Worm (Caenorhabditis elegans): ENCODE results near the gene clec-168.

DNA sequence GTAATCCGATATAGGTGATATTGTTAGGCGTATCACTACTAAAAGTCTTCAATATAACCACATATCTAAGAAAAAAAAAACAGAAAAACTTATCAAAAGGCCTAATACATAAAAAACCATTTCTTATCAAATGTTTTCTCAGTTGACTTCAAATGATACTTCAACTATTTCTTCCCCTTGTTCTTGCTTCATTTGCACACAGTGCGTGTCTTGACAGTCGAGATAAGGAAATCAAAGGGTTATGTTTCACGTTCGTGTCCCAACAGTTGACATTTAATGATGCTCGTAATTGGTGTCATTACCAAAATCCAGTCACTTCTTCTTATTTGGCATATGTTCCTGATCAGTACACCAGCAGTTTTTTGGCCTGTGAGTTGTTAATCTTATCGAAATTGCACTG is 10.0 kb downstream of the clec-168 start, which contains the start of gene clec-170:
- TF ChIP-seq pbrm-1 (GFP tag; IDR thresholded peaks at IDR 0.05) (no peak), C06A6.2 (GFP tag; conservative IDR thresholded peaks at IDR 0.05) (no peak), Y53F4B.3 (GFP tag; IDR thresholded peaks at IDR 0.05) (no peak), rec-8 (tag; optimal IDR thresholded peaks at IDR 0.05) (no peak), F49E8.2 (tag; optimal IDR thresholded peaks at IDR 0.05; ENCODE audit: insufficient read depth) (no peak), hsf-1 (GFP tag; IDR thresholded peaks at IDR 0.05) (no peak), pha-4 (tag; optimal IDR thresholded peaks at IDR 0.05) (no peak), gei-17 (GFP tag; optimal IDR thresholded peaks at IDR 0.05) (no peak), zfh-2 (GFP tag; conservative IDR thresholded peaks at IDR 0.05) (no peak), lin-26 (GFP tag; IDR thresholded peaks at IDR 0.05) (no peak), dpl-1 (GFP tag; optimal IDR thresholded peaks at IDR 0.05) (no peak), F39B2.1 (GFP tag; IDR thresholded peaks at IDR 0.05) (no peak), attf-6 (GFP tag; IDR thresholded peaks at IDR 0.05) (no peak), K11D2.4 (GFP tag; IDR thresholded peaks at IDR 0.05) (no peak)

Measured in whole organism, young adult.